Worm (Caenorhabditis elegans) whole organism, L1 larva: ENCODE results near the gene ZK105.11.
A peak's percentile ranks its signal among the peaks of the same experiment; 100 is the strongest.

Experiments
- C16A3.4 ChIP-seq: fragments of 150-350 bp; optimal IDR thresholded peaks from 2 replicates; lab custom pipeline; 2014; ENCODE audit warnings: missing biosample characterization, missing genetic modification characterization
- C34B4.2 ChIP-seq: sonication (generic microtip); optimal IDR thresholded peaks from 2 replicates; lab custom pipeline; 2017; ENCODE audit warnings: mild to moderate bottlenecking, missing genetic modification characterization, missing compliant biosample characterization
- aha-1 ChIP-seq: fragments of 150-350 bp; optimal IDR thresholded peaks from 2 replicates; lab custom pipeline; 2014; ENCODE audit warnings: missing biosample characterization, missing genetic modification characterization
- blmp-1 ChIP-seq: fragments of 150-350 bp; optimal IDR thresholded peaks from 2 replicates; lab custom pipeline; 2014; ENCODE audit warnings: missing biosample characterization, missing genetic modification characterization
- ceh-8 ChIP-seq: fragments of 200-800 bp; sonication (Bioruptor generic); optimal IDR thresholded peaks from 2 replicates; lab custom pipeline; 2018; ENCODE audit warnings: mild to moderate bottlenecking, missing genetic modification characterization, moderate library complexity, missing compliant biosample characterization
- ceh-82 ChIP-seq, 3 experiments: fragments of 150-350 bp in 1 of 3; sonication (generic microtip) in 2 of 3; optimal IDR thresholded peaks; 2 replicates each; lab custom pipeline; 2014 to 2017; ENCODE audit warnings: missing biosample characterization in 3 of 3, missing genetic modification characterization in 3 of 3
- ceh-88 ChIP-seq: fragments of 200-800 bp; sonication (Bioruptor generic); IDR thresholded peaks from 2 replicates; pipeline ENCODE4 v1.3.6; 2022; ENCODE audit warnings: missing genetic modification characterization, missing compliant biosample characterization
- efl-1 ChIP-seq, 4 experiments: fragments of 150-350 bp; optimal IDR thresholded peaks in 3 of 4; peaks in 1 of 4; 1 replicate in 1 of 4; 2 replicates in 3 of 4; lab custom pipeline; 2014; ENCODE audit warnings: missing biosample characterization in 2 of 4, missing genetic modification characterization in 2 of 4, missing genetic modification reagents in 2 of 4
- efl-3 ChIP-seq: fragments of 200-800 bp; sonication (Bioruptor generic); optimal IDR thresholded peaks from 2 replicates; lab custom pipeline; 2018; ENCODE audit warnings: mild to moderate bottlenecking, missing genetic modification characterization, missing compliant biosample characterization
- egl-27 ChIP-seq, 2 experiments: fragments of 150-350 bp in 1 of 2; sonication (generic microtip); optimal IDR thresholded peaks; 3 replicates each; lab custom pipeline; 2017 to 2018; ENCODE audit warnings: missing biosample characterization in 2 of 2, missing genetic modification characterization in 2 of 2, missing genetic modification reagents in 2 of 2
- elt-2 ChIP-seq: sonication (generic microtip); optimal IDR thresholded peaks from 2 replicates; lab custom pipeline; 2016; ENCODE audit warnings: missing genetic modification characterization, mild to moderate bottlenecking, inconsistent platforms, missing compliant biosample characterization, missing genetic modification reagents
- elt-3 ChIP-seq, 6 experiments: fragments of 150-350 bp in 1 of 6; sonication (generic microtip); optimal IDR thresholded peaks; 2 replicates each; lab custom pipeline; 2017 to 2018; ENCODE audit warnings: missing biosample characterization in 6 of 6, missing genetic modification characterization in 6 of 6, inconsistent platforms in 1 of 6
- fkh-4 ChIP-seq: sonication (generic microtip); optimal IDR thresholded peaks from 2 replicates; lab custom pipeline; 2016; ENCODE audit warnings: missing compliant biosample characterization, missing genetic modification characterization, borderline replicate concordance
- fkh-8 ChIP-seq: sonication (generic microtip); optimal IDR thresholded peaks from 2 replicates; lab custom pipeline; 2016; ENCODE audit warnings: mild to moderate bottlenecking, missing genetic modification characterization, missing compliant biosample characterization
- fos-1 ChIP-seq: fragments of 150-350 bp; optimal IDR thresholded peaks from 2 replicates; lab custom pipeline; 2014; ENCODE audit warnings: missing biosample characterization, missing genetic modification characterization
- grh-1 ChIP-seq: fragments of 200-800 bp; sonication (Bioruptor generic); IDR thresholded peaks from 2 replicates; pipeline ENCODE4 v1.3.6; 2022; ENCODE audit warnings: missing genetic modification reagents, missing genetic modification characterization, missing compliant biosample characterization
- hlh-4 ChIP-seq: sonication (generic microtip); optimal IDR thresholded peaks from 2 replicates; lab custom pipeline; 2016; ENCODE audit warnings: mild to moderate bottlenecking, missing genetic modification characterization, missing compliant biosample characterization
- jun-1 ChIP-seq: fragments of 150-350 bp; optimal IDR thresholded peaks from 2 replicates; lab custom pipeline; 2014; ENCODE audit warnings: missing biosample characterization, missing genetic modification reagents, missing genetic modification characterization
- lin-13 ChIP-seq: fragments of 150-350 bp; optimal IDR thresholded peaks from 2 replicates; lab custom pipeline; 2014; ENCODE audit warnings: missing biosample characterization, missing genetic modification reagents, missing genetic modification characterization
- lin-14 ChIP-seq: fragments of 200-800 bp; sonication (Bioruptor generic); optimal IDR thresholded peaks from 2 replicates; lab custom pipeline; 2018; ENCODE audit warnings: mild to moderate bottlenecking, missing genetic modification characterization, moderate library complexity, missing compliant biosample characterization
- lin-15B ChIP-seq: fragments of 150-350 bp; sonication (generic microtip); optimal IDR thresholded peaks from 3 replicates; lab custom pipeline; 2014; ENCODE audit warnings: missing biosample characterization, missing genetic modification characterization
- lin-35 ChIP-seq, 2 experiments: fragments of 150-350 bp; optimal IDR thresholded peaks; 2 replicates each; lab custom pipeline; 2014; ENCODE audit warnings: missing biosample characterization in 2 of 2, missing genetic modification characterization in 2 of 2, missing genetic modification reagents in 2 of 2
- lsy-2 ChIP-seq, 2 experiments: fragments of 150-350 bp; optimal IDR thresholded peaks; 2 replicates each; lab custom pipeline; 2014; ENCODE audit warnings: missing biosample characterization in 2 of 2, missing genetic modification characterization in 2 of 2
- mab-9 ChIP-seq: fragments of 200-800 bp; sonication (Bioruptor generic); IDR thresholded peaks from 2 replicates; pipeline ENCODE4 v1.3.6; 2022; ENCODE audit warnings: missing genetic modification reagents, missing genetic modification characterization, missing compliant biosample characterization
- nhr-19 ChIP-seq: fragments of 200-800 bp; sonication (Bioruptor generic); conservative IDR thresholded peaks from 2 replicates; pipeline ENCODE4 v1.3.6; 2022; ENCODE audit warnings: missing genetic modification characterization, missing compliant biosample characterization
- nhr-20 ChIP-seq: sonication (generic microtip); optimal IDR thresholded peaks from 2 replicates; lab custom pipeline; 2016; ENCODE audit warnings: mild to moderate bottlenecking, missing genetic modification characterization, missing compliant biosample characterization
- nhr-28 ChIP-seq: fragments of 150-350 bp; optimal IDR thresholded peaks from 2 replicates; lab custom pipeline; 2014; ENCODE audit warnings: missing biosample characterization, missing genetic modification characterization
- nhr-47 ChIP-seq: sonication (generic microtip); optimal IDR thresholded peaks from 2 replicates; lab custom pipeline; 2016; ENCODE audit warnings: mild to moderate bottlenecking, missing genetic modification characterization, moderate library complexity, missing compliant biosample characterization
- nhr-71 ChIP-seq: sonication (generic microtip); optimal IDR thresholded peaks from 2 replicates; lab custom pipeline; 2016; ENCODE audit warnings: mild to moderate bottlenecking, missing genetic modification characterization, moderate library complexity, missing compliant biosample characterization
- nhr-85 ChIP-seq: sonication (generic microtip); peaks from one replicate; lab custom pipeline; 2016; ENCODE audit warnings: missing genetic modification characterization, inconsistent platforms, missing compliant biosample characterization
- nhr-90 ChIP-seq: sonication (generic microtip); optimal IDR thresholded peaks from 2 replicates; lab custom pipeline; 2016; ENCODE audit warnings: mild to moderate bottlenecking, missing genetic modification characterization, missing compliant biosample characterization; ENCODE audit not compliant: poor library complexity
- pag-3 ChIP-seq: sonication (generic microtip); optimal IDR thresholded peaks from 2 replicates; lab custom pipeline; 2017; ENCODE audit warnings: missing genetic modification characterization, mild to moderate bottlenecking, missing compliant biosample characterization, antibody characterized with exemption, borderline replicate concordance; ENCODE audit not compliant: insufficient read depth
- pqm-1 ChIP-seq: sonication (generic microtip); optimal IDR thresholded peaks from 3 replicates; lab custom pipeline; 2017; ENCODE audit warnings: missing biosample characterization, missing genetic modification characterization
- rnt-1 ChIP-seq: sonication (generic microtip); optimal IDR thresholded peaks from 2 replicates; lab custom pipeline; 2016; ENCODE audit warnings: mild to moderate bottlenecking, missing genetic modification characterization, moderate library complexity, missing compliant biosample characterization
- skn-1 ChIP-seq: fragments of 150-350 bp; optimal IDR thresholded peaks from 2 replicates; lab custom pipeline; 2014; ENCODE audit warnings: missing biosample characterization, missing genetic modification characterization
- snpc-4 ChIP-seq: fragments of 150-350 bp; optimal IDR thresholded peaks from 2 replicates; lab custom pipeline; 2014; ENCODE audit warnings: missing biosample characterization, missing genetic modification characterization
- snu-23 ChIP-seq: sonication (generic microtip); optimal IDR thresholded peaks from 2 replicates; lab custom pipeline; 2016; ENCODE audit warnings: missing genetic modification characterization, missing compliant biosample characterization
- sptf-1 ChIP-seq: fragments of 150-350 bp; optimal IDR thresholded peaks from 2 replicates; lab custom pipeline; 2014; ENCODE audit warnings: missing biosample characterization, missing genetic modification characterization
- swsn-7 ChIP-seq: sonication (generic microtip); optimal IDR thresholded peaks from 2 replicates; lab custom pipeline; 2016; ENCODE audit warnings: missing genetic modification characterization, missing compliant biosample characterization
- tbx-2 ChIP-seq: sonication (generic microtip); optimal IDR thresholded peaks from 2 replicates; lab custom pipeline; 2016; ENCODE audit warnings: missing genetic modification characterization, missing compliant biosample characterization
- tlp-1 ChIP-seq: fragments of 150-350 bp; optimal IDR thresholded peaks from 2 replicates; lab custom pipeline; 2014; ENCODE audit warnings: missing biosample characterization, missing genetic modification characterization
- unc-130 ChIP-seq: fragments of 150-350 bp; optimal IDR thresholded peaks from 2 replicates; lab custom pipeline; 2017; ENCODE audit warnings: missing biosample characterization, missing genetic modification characterization, inconsistent platforms
- unc-86 ChIP-seq: sonication (generic microtip); optimal IDR thresholded peaks from 2 replicates; lab custom pipeline; 2016; ENCODE audit warnings: missing genetic modification characterization, missing compliant biosample characterization

ZK105.11 gene

DNA sequence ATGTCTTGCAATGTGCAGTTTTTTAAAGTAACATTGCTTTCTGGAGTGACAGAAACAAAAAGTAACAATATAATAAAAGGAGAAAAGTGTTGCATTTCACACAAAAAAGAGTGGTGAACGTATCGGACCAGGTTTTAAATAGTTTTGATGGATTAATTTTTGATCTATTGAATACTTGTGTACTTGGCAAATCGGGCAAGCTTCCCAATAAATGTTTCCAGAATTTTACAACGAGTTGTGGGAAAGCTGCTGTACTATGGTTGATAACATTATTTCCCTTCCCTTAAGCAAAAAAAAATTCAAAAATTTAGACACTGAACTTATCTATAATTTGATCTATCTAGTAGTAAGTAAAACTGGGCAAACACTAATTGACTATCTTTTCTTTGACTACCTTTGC, 15.0 kb downstream of the ZK105.11 start, which contains the start of gene C12D5.10:
TSS of gene C12D5.10 (minus strand) at position 101 of the 400 bp plus-strand sequence.
- TF ChIP-seq sptf-1 (tag; lab: Kevin White, UChicago): no peak
- no peak for TF ChIP-seq pqm-1 (tag; lab: Kevin White, UChicago)
- no peak for TF ChIP-seq lin-15B

ce11 chrV:7690637-7691036, 17.8 kb downstream of the ZK105.11 start:
- TF ChIP-seq ceh-88 (GFP tag; lab: Robert Waterston, UW) (no peak), nhr-20 (tag; lab: Kevin White, UChicago) (no peak), skn-1 (tag; lab: Kevin White, UChicago) (no peak), ceh-82 (tag; optimal IDR thresholded peaks at IDR 0.05; lab: Kevin White, UChicago) (no peak), rnt-1 (tag; lab: Kevin White, UChicago) (no peak)

- no peak for TF ChIP-seq C16A3.4 (tag; lab: Kevin White, UChicago)
- no peak for TF ChIP-seq lin-14 (GFP tag; lab: Kevin White, UChicago)
- TF ChIP-seq nhr-90 (tag; lab: Kevin White, UChicago): no peak
- TF ChIP-seq nhr-71 (tag; lab: Kevin White, UChicago): no peak
- no peak for TF ChIP-seq skn-1 (tag; lab: Kevin White, UChicago)
These were observed 18.5 kb downstream of the ZK105.11 start, which contains the start of gene C12D5.9 for ce11 chrV:7689888-7690287. Gene C12D5.9, minus strand, starts transcription at chrV:7689988.

DNA sequence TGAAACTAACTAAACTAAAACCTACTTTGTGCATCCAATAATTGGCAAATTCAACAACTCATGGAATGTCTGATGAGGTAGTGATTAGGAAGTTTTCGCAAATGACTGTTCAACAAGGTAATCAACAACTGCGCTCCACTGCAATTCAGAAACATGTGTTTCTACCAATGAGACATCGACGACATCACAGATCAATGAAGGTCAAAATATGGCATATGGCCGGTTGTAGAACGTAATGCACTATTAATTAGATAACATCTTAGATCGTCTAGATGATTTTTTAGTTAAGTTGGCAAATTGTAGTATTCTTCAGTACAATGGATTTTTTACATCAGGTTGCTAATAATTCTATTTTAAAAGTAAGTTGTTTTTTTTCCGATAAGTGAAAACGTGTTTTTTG, 22.2 kb downstream of the ZK105.11 start, which contains the start of the genes nhr-94 and nhr-152:
TSS of gene nhr-94 (minus strand) at position 147 of the 400 bp plus-strand sequence.
TSS of gene nhr-152 (plus strand) at position 162 of the 400 bp plus-strand sequence.
- TF ChIP-seq lsy-2 (tag; optimal IDR thresholded peaks at IDR 0.05; lab: Kevin White, UChicago): peak in 1 of 2 experiments; percentile 35
- no peak for TF ChIP-seq unc-130 (tag; lab: Kevin White, UChicago)
- 0 out of 2 replicates have a peak, but pooled peaks have one; percentile 8 for TF ChIP-seq nhr-19 (GFP tag; lab: Robert Waterston, UW)
- no peak for TF ChIP-seq mab-9 (GFP tag; lab: Robert Waterston, UW)
- no peak for TF ChIP-seq efl-1 (optimal IDR thresholded peaks at IDR 0.05; lab: Kevin White, UChicago)
- TF ChIP-seq efl-1 (GFP tag; optimal IDR thresholded peaks at IDR 0.05 in 1 of 2; lab: Kevin White, UChicago): peak in 1 of 2 experiments; percentile 60
- no peak for TF ChIP-seq C34B4.2 (tag; lab: Kevin White, UChicago)
- no peak for TF ChIP-seq efl-3
- TF ChIP-seq nhr-20 (tag; lab: Kevin White, UChicago): peak; percentile 79
- no peak for TF ChIP-seq tlp-1 (tag; lab: Kevin White, UChicago)
- TF ChIP-seq ceh-8 (GFP tag; lab: Kevin White, UChicago): no peak
- TF ChIP-seq elt-3 (tag; optimal IDR thresholded peaks at IDR 0.05; lab: Kevin White, UChicago): peak in 1 of 6 experiments; percentile 17
- TF ChIP-seq swsn-7 (tag; lab: Kevin White, UChicago): no peak
- TF ChIP-seq nhr-71 (tag; lab: Kevin White, UChicago): peak; percentile 48
- no peak for TF ChIP-seq pqm-1 (tag; lab: Kevin White, UChicago)
- TF ChIP-seq lin-13 (GFP tag; lab: Kevin White, UChicago): no peak
- TF ChIP-seq lin-35 (GFP tag; optimal IDR thresholded peaks at IDR 0.05; lab: Kevin White, UChicago): peak in 1 of 2 experiments; percentile 60
- TF ChIP-seq fkh-4: no peak
- no peak for TF ChIP-seq tbx-2
- peak; percentile 74 for TF ChIP-seq lin-14 (GFP tag; lab: Kevin White, UChicago)
- TF ChIP-seq unc-86 (tag; lab: Kevin White, UChicago): no peak
- TF ChIP-seq grh-1: no peak
- TF ChIP-seq blmp-1 (tag; lab: Kevin White, UChicago): peak; percentile 52
- TF ChIP-seq hlh-4 (tag; lab: Kevin White, UChicago): no peak
- TF ChIP-seq nhr-28 (tag; lab: Kevin White, UChicago): no peak
- TF ChIP-seq egl-27 (tag; optimal IDR thresholded peaks at IDR 0.05; lab: Kevin White, UChicago): no peak
- no peak for TF ChIP-seq jun-1 (tag; lab: Kevin White, UChicago)
- no peak for TF ChIP-seq fkh-8 (tag; lab: Kevin White, UChicago)
- TF ChIP-seq snpc-4 (tag; lab: Kevin White, UChicago): no peak
- no peak for TF ChIP-seq aha-1 (tag; lab: Kevin White, UChicago)
- no peak for TF ChIP-seq elt-2 (tag; lab: Kevin White, UChicago)
- no peak for TF ChIP-seq lin-15B
- no peak for TF ChIP-seq nhr-47
- TF ChIP-seq nhr-85: peak; percentile 96
- no peak for TF ChIP-seq pag-3 (tag; lab: Kevin White, UChicago)
- no peak for TF ChIP-seq fos-1 (tag; lab: Kevin White, UChicago)
- TF ChIP-seq snu-23 (GFP tag; lab: Kevin White, UChicago): peak; percentile 47
